Worm (Caenorhabditis elegans): ENCODE measurements around the gene F43H9.3.

The F43H9.3 gene

DNA sequence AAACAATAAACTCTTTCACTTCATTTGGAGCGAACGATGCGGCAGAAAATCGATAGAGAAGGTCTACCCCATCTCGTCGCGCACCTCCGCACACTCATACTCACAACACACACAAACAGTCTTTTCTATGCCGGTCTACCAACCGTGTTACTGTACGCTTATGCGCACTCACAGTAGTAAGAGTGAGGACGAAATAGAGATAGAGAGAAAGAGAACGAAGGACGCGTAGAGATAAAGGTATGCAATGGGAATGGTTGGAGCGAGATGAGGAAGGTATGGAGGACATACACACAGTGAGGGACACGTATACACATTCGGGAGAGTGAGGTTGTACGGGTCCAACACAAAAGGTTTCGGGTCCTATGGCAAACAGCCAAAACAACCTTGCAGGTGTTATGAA, 45.9 kb downstream of the F43H9.3 start:
- peak; percentile 15 for TF ChIP-seq ceh-2 (tag; optimal IDR thresholded peaks at IDR 0.05)
- TF ChIP-seq nfya-1 (tag; optimal IDR thresholded peaks at IDR 0.05): peak; percentile 48
- TF ChIP-seq elt-2 (tag; optimal IDR thresholded peaks at IDR 0.05): peak; percentile 12
- no peak for TF ChIP-seq pha-2 (tag; optimal IDR thresholded peaks at IDR 0.05)
- peak; percentile 11 for TF ChIP-seq ceh-18 (tag; optimal IDR thresholded peaks at IDR 0.05)
- TF ChIP-seq ref-2 (tag; optimal IDR thresholded peaks at IDR 0.05): peak; percentile 69
- peak; percentile 28 for TF ChIP-seq hlh-6 (tag; optimal IDR thresholded peaks at IDR 0.05)
- TF ChIP-seq sdc-2 (tag; optimal IDR thresholded peaks at IDR 0.05): peak; percentile 15
- TF ChIP-seq ceh-19 (GFP tag; optimal IDR thresholded peaks at IDR 0.05): no peak
- TF ChIP-seq tbx-2 (tag; optimal IDR thresholded peaks at IDR 0.05): peak; percentile 37
- TF ChIP-seq T23F11.4 (GFP tag; optimal IDR thresholded peaks at IDR 0.05): peak; percentile 52
- TF ChIP-seq mec-3 (tag; optimal IDR thresholded peaks at IDR 0.05; ENCODE audit: borderline replicate concordance): no peak
- peak; percentile 14 for TF ChIP-seq ceh-34 (tag; optimal IDR thresholded peaks at IDR 0.05)
- peak; percentile 26 for TF ChIP-seq madf-2 (tag; optimal IDR thresholded peaks at IDR 0.05)
- TF ChIP-seq ceh-31 (tag; optimal IDR thresholded peaks at IDR 0.05): peak; percentile 39

ce11 chrV:7977701-7978461, 46.9 kb downstream of the F43H9.3 start, which contains the start of gene let-413:
Gene let-413 (minus strand): TSS chrV:7977776.
- TF ChIP-seq K09A11.1 (tag; optimal IDR thresholded peaks at IDR 0.05; ENCODE audit: insufficient read depth) (no peak), pha-4 (tag; optimal IDR thresholded peaks at IDR 0.05) (no peak), rnt-1 (tag; optimal IDR thresholded peaks at IDR 0.05) (no peak), syd-9 (tag; optimal IDR thresholded peaks at IDR 0.05) (no peak), elt-2 (tag; optimal IDR thresholded peaks at IDR 0.05) (peak; percentile 56), pqm-1 (tag; optimal IDR thresholded peaks at IDR 0.05) (peak; percentile 1), che-1 (tag; optimal IDR thresholded peaks at IDR 0.05) (no peak), ref-2 (tag; optimal IDR thresholded peaks at IDR 0.05) (no peak), hlh-15 (tag; optimal IDR thresholded peaks at IDR 0.05) (no peak), dmd-4 (tag; optimal IDR thresholded peaks at IDR 0.05; ENCODE audit: borderline replicate concordance) (peak; percentile 26), unc-42 (tag; optimal IDR thresholded peaks at IDR 0.05) (peak; percentile 20)
